Fruit fly (Drosophila melanogaster): ENCODE data around the gene CG33263.

Gene CG33263

DNA sequence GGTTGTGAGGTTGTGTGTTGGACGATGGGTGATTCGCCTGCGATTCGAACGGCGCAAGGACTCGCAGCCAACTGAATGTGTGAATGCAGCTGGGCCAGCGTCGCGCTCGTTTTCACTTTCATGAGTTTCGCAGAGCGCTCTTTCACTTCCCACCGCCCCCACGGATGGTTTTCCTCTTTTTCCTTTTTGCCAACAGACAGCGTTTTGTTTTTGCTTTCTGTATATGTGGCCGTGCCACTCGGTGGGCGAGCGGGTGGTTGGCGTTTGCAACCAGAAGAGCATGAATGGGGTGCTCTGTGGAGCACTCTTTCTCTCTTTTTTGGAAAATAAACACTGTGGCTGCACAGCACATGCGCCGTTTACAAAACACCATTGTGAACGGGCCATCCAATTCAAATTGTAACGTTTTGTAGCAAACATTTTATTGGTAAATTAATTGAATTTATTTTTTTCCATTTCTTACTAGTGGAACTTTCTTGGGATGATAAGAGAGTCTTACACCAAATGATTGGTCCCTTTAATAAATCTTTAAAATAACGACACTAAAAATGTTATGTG is 11.3 kb upstream of the CG33263 start, which contains the start of gene CG10713:
Gene CG10713 (minus strand): TSS at position 60 of the 558 bp plus-strand sequence.
- TF ChIP-seq esn (GFP tag; optimal IDR thresholded peaks at IDR 0.05) (no peak), Ets96B (tag; optimal IDR thresholded peaks at IDR 0.05) (peak; percentile 53), CG10669 (GFP tag; optimal IDR thresholded peaks at IDR 0.05) (peak; percentile 60), Eip93F (GFP tag; optimal IDR thresholded peaks at IDR 0.05) (no peak), CG3919 (GFP tag; optimal IDR thresholded peaks at IDR 0.05) (peak; percentile 40), ss (GFP tag; optimal IDR thresholded peaks at IDR 0.05) (peak; percentile 45 to 68), CG8119 (GFP tag; IDR thresholded peaks at IDR 0.05) (peak; percentile 67; the same call in 2 of the 3 replicates), salr (GFP tag; optimal IDR thresholded peaks at IDR 0.05) (no peak), CG15336 (GFP tag; IDR thresholded peaks at IDR 0.05) (peak; percentile 69), CG16779 (tag; optimal IDR thresholded peaks at IDR 0.05) (peak; percentile 65), CG6808 (GFP tag; optimal IDR thresholded peaks at IDR 0.05) (peak; percentile 62), vri (GFP tag; optimal IDR thresholded peaks at IDR 0.05) (no peak), Gug (GFP tag; IDR thresholded peaks at IDR 0.05) (peak; percentile 21; the same call in 1 of the 2 replicates), CG6854 (GFP tag; optimal IDR thresholded peaks at IDR 0.05) (peak; percentile 12), CG32006 (GFP tag; optimal IDR thresholded peaks at IDR 0.05) (peak; percentile 61), Hr4 (GFP tag; optimal IDR thresholded peaks at IDR 0.05) (no peak), dsx (GFP tag; optimal IDR thresholded peaks at IDR 0.05; ENCODE audit: poor library complexity, severe bottlenecking) (no peak), spab (GFP tag; optimal IDR thresholded peaks at IDR 0.05) (peak; percentile 41), CG7368 (GFP tag; optimal IDR thresholded peaks at IDR 0.05) (peak; percentile 44), Lpt (GFP tag; optimal IDR thresholded peaks at IDR 0.05) (peak; percentile 47), CG31627 (GFP tag; optimal IDR thresholded peaks at IDR 0.05) (no peak), acj6 (GFP tag; optimal IDR thresholded peaks at IDR 0.05) (no peak), Sox14 (GFP tag; optimal IDR thresholded peaks at IDR 0.05) (peak; percentile 13), net (GFP tag; optimal IDR thresholded peaks at IDR 0.05) (peak; percentile 29), cyc (GFP tag; optimal IDR thresholded peaks at IDR 0.05) (no peak), CG9139 (GFP tag; optimal IDR thresholded peaks at IDR 0.05) (peak; percentile 60), dac (GFP tag; optimal IDR thresholded peaks at IDR 0.05) (peak; percentile 28), CG6163 (GFP tag; IDR thresholded peaks at IDR 0.05) (peak; percentile 79), CG11294 (GFP tag; IDR thresholded peaks at IDR 0.05) (no peak; the same call in 1 of the 2 replicates), eg (GFP tag; IDR thresholded peaks at IDR 0.05) (peak; percentile 87), Sox102F (GFP tag; optimal IDR thresholded peaks at IDR 0.05) (peak; percentile 2), achi (GFP tag; optimal IDR thresholded peaks at IDR 0.05) (no peak), CG8632 (GFP tag; optimal IDR thresholded peaks at IDR 0.05) (no peak), CG6276 (GFP tag; optimal IDR thresholded peaks at IDR 0.05) (peak; percentile 76), Sox15 (GFP tag; optimal IDR thresholded peaks at IDR 0.05) (no peak), CG3032 (tag; optimal IDR thresholded peaks at IDR 0.05) (peak; percentile 28), topi (GFP tag; optimal IDR thresholded peaks at IDR 0.05) (peak; percentile 0), Eip78C (GFP tag) (peak; percentile 35), CG1621 (tag; optimal IDR thresholded peaks at IDR 0.05) (peak; percentile 44)

DNA sequence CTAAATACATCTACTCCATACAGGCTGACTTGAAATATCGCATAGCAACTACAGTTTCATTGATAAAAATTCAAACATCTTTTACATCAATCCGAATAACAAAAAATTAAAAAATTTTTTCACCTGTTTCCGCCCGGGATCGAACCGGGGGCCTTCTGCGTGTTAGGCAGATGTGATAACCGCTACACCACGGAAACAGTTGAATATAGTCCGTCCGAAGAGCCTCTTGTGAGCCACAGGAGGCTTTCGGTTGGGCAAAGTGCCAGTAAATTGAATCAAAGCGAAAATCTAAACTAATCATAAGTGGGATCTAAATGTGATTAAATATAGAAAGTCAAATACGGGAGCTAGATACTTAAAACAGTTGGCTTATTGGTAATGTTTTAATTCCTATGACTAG is 9.6 kb upstream of the CG33263 start:
- no peak for TF ChIP-seq dsx (GFP tag; optimal IDR thresholded peaks at IDR 0.05; ENCODE audit: poor library complexity, severe bottlenecking)
- no peak for TF ChIP-seq topi (GFP tag; optimal IDR thresholded peaks at IDR 0.05)
- no peak for TF ChIP-seq Eip78C (GFP tag)
- no peak for TF ChIP-seq esn (GFP tag; optimal IDR thresholded peaks at IDR 0.05)
- no peak for TF ChIP-seq spab (GFP tag; optimal IDR thresholded peaks at IDR 0.05)
- no peak for TF ChIP-seq CG6854 (GFP tag; optimal IDR thresholded peaks at IDR 0.05)
- no peak for TF ChIP-seq ss (GFP tag; optimal IDR thresholded peaks at IDR 0.05)
- TF ChIP-seq CG8632 (GFP tag; optimal IDR thresholded peaks at IDR 0.05), result no peak
- no peak for TF ChIP-seq CG32006 (GFP tag; optimal IDR thresholded peaks at IDR 0.05)
- TF ChIP-seq fd85E (GFP tag; optimal IDR thresholded peaks at IDR 0.05), result no peak

Measured in whole organism, prepupa.